Worm (Caenorhabditis elegans) whole organism, young adult: ENCODE measurements around the gene srg-13.
A peak's percentile ranks its signal among the peaks of the same experiment; 100 is the strongest.

ENCODE experiments used
- F49E8.2 ChIP-seq: sonication (generic microtip); optimal IDR thresholded peaks from 3 replicates; lab custom pipeline; 2017; ENCODE audit warnings: missing genetic modification characterization, mild to moderate bottlenecking, missing compliant biosample characterization, antibody characterized with exemption, moderate library complexity; ENCODE audit not compliant: insufficient read depth
- K11D2.4 ChIP-seq: fragments of 200-800 bp; sonication (Bioruptor generic); IDR thresholded peaks from 2 replicates; pipeline ENCODE4 v1.3.6; 2022; ENCODE audit warnings: missing genetic modification reagents, missing genetic modification characterization, missing compliant biosample characterization
- K12H6.12 ChIP-seq: fragments of 200-800 bp; sonication (Bioruptor generic); optimal IDR thresholded peaks from 2 replicates; lab custom pipeline; 2018; ENCODE audit warnings: mild to moderate bottlenecking, missing genetic modification characterization, missing compliant biosample characterization
- Y67H2A.10 ChIP-seq: fragments of 200-800 bp; sonication (Bioruptor generic); conservative IDR thresholded peaks from 2 replicates; pipeline ENCODE4 v1.3.6; 2022; ENCODE audit warnings: missing genetic modification reagents, missing genetic modification characterization, missing compliant biosample characterization
- Y79H2A.3 ChIP-seq: fragments of 200-800 bp; sonication (Bioruptor generic); conservative IDR thresholded peaks from 2 replicates; pipeline ENCODE4 v1.3.6; 2022; ENCODE audit warnings: missing genetic modification reagents, missing genetic modification characterization, missing compliant biosample characterization
- ZK185.1 ChIP-seq: sonication (generic microtip); optimal IDR thresholded peaks from 2 replicates; lab custom pipeline; 2016; ENCODE audit warnings: mild to moderate bottlenecking, missing genetic modification characterization, missing compliant biosample characterization; ENCODE audit not compliant: poor library complexity, severe bottlenecking
- ama-1 ChIP-seq, 3 experiments: fragments of 150-350 bp in 1 of 3; sonication (generic microtip) in 2 of 3; optimal IDR thresholded peaks; 2 replicates each; lab custom pipeline; 2014 to 2018; ENCODE audit warnings: missing biosample characterization in 2 of 3, missing genetic modification characterization in 2 of 3, missing genetic modification reagents in 2 of 3
- aptf-3 ChIP-seq: fragments of 200-800 bp; sonication (Bioruptor generic); IDR thresholded peaks from 2 replicates; pipeline ENCODE4 v1.3.6; 2022; ENCODE audit warnings: missing genetic modification characterization, missing compliant biosample characterization
- bed-1 ChIP-seq: fragments of 200-800 bp; sonication (Bioruptor generic); IDR thresholded peaks from 2 replicates; pipeline ENCODE4 v1.3.6; 2022; ENCODE audit warnings: missing genetic modification reagents, missing genetic modification characterization, missing compliant biosample characterization
- cebp-1 ChIP-seq, 2 experiments: fragments of 200-800 bp in 1 of 2; sonication (Bioruptor generic) in 1 of 2; sonication (generic microtip) in 1 of 2; IDR thresholded peaks in 1 of 2; optimal IDR thresholded peaks in 1 of 2; 2 replicates each; pipeline versions ENCODE4 v1.3.6 to Lab custom; 2017 to 2022; ENCODE audit warnings: missing compliant biosample characterization in 2 of 2, missing genetic modification characterization in 2 of 2, mild to moderate bottlenecking in 1 of 2, missing genetic modification reagents in 1 of 2, moderate library complexity in 1 of 2
- ceh-27 ChIP-seq: fragments of 200-800 bp; sonication (Bioruptor generic); optimal IDR thresholded peaks from 2 replicates; lab custom pipeline; 2018; ENCODE audit warnings: mild to moderate bottlenecking, missing genetic modification characterization, moderate library complexity, missing compliant biosample characterization
- ceh-79 ChIP-seq: sonication (generic microtip); optimal IDR thresholded peaks from 2 replicates; lab custom pipeline; 2017; ENCODE audit warnings: mild to moderate bottlenecking, missing genetic modification characterization, missing compliant biosample characterization
- ceh-91 ChIP-seq: fragments of 200-800 bp; sonication (Bioruptor generic); IDR thresholded peaks from 2 replicates; pipeline ENCODE4 v1.3.6; 2022; ENCODE audit warnings: missing genetic modification reagents, missing genetic modification characterization, missing compliant biosample characterization
- dpff-1 ChIP-seq: sonication (generic microtip); optimal IDR thresholded peaks from 2 replicates; lab custom pipeline; 2017; ENCODE audit warnings: mild to moderate bottlenecking, missing genetic modification characterization, missing compliant biosample characterization
- efl-1 ChIP-seq: fragments of 150-350 bp; optimal IDR thresholded peaks from 2 replicates; lab custom pipeline; 2014; ENCODE audit warnings: missing biosample characterization, missing genetic modification reagents, missing genetic modification characterization
- ekl-4 ChIP-seq: fragments of 200-800 bp; sonication (Bioruptor generic); IDR thresholded peaks from 2 replicates; pipeline ENCODE4 v1.3.6; 2022; ENCODE audit warnings: missing genetic modification reagents, missing genetic modification characterization, missing compliant biosample characterization
- him-1 ChIP-seq: sonication (generic microtip); optimal IDR thresholded peaks from 2 replicates; lab custom pipeline; 2016; ENCODE audit warnings: missing genotype, missing genetic modification reagents, missing genetic modification characterization, missing compliant biosample characterization
- hmg-1.2 ChIP-seq: fragments of 200-800 bp; sonication (Bioruptor generic); IDR thresholded peaks from 2 replicates; pipeline ENCODE4 v1.3.6; 2022; ENCODE audit warnings: missing genetic modification reagents, missing genetic modification characterization, missing compliant biosample characterization
- hmg-20 ChIP-seq: fragments of 200-800 bp; sonication (Bioruptor generic); IDR thresholded peaks from 2 replicates; pipeline ENCODE4 v1.3.6; 2022; ENCODE audit warnings: missing genetic modification reagents, missing genetic modification characterization, missing compliant biosample characterization
- lin-35 ChIP-seq, 3 experiments: fragments of 150-350 bp in 2 of 3; sonication (generic microtip) in 1 of 3; optimal IDR thresholded peaks; 2 replicates each; lab custom pipeline; 2014 to 2018; ENCODE audit warnings: missing biosample characterization in 3 of 3, missing genetic modification characterization in 3 of 3, missing genetic modification reagents in 3 of 3
- lin-40 ChIP-seq: sonication (generic microtip); optimal IDR thresholded peaks from 2 replicates; lab custom pipeline; 2016; ENCODE audit warnings: missing genetic modification characterization, mild to moderate bottlenecking, missing compliant biosample characterization, missing genotype, missing genetic modification reagents
- madf-3 ChIP-seq: fragments of 200-800 bp; sonication (Bioruptor generic); IDR thresholded peaks from 2 replicates; pipeline ENCODE4 v1.3.6; 2022; ENCODE audit warnings: missing genetic modification reagents, missing genetic modification characterization, missing compliant biosample characterization
- mcd-1 ChIP-seq: fragments of 200-800 bp; sonication (Bioruptor generic); IDR thresholded peaks from 2 replicates; pipeline ENCODE4 v1.3.6; 2022; ENCODE audit warnings: missing genetic modification reagents, missing genetic modification characterization, missing compliant biosample characterization
- nfyb-1 ChIP-seq: fragments of 200-800 bp; sonication (Bioruptor generic); IDR thresholded peaks from 2 replicates; pipeline ENCODE4 v1.3.6; 2022; ENCODE audit warnings: missing genetic modification reagents, missing genetic modification characterization, missing compliant biosample characterization
- nhr-90 ChIP-seq: sonication (generic microtip); optimal IDR thresholded peaks from 2 replicates; lab custom pipeline; 2016; ENCODE audit warnings: missing genotype, mild to moderate bottlenecking, missing genetic modification characterization, missing compliant biosample characterization
- snpc-1.3 ChIP-seq: sonication (generic microtip); optimal IDR thresholded peaks from 2 replicates; lab custom pipeline; 2017; ENCODE audit warnings: missing genetic modification characterization, mild to moderate bottlenecking, missing compliant biosample characterization, antibody characterized with exemption, moderate library complexity, missing genotype, missing genetic modification reagents; ENCODE audit not compliant: insufficient read depth
- snpc-3.4 ChIP-seq: sonication (generic microtip); optimal IDR thresholded peaks from 2 replicates; lab custom pipeline; 2017; ENCODE audit warnings: missing genetic modification characterization, mild to moderate bottlenecking, missing compliant biosample characterization, antibody characterized with exemption, moderate library complexity, missing genotype, missing genetic modification reagents
- snpc-4 ChIP-seq, 5 experiments: fragments of 150-350 bp in 1 of 5; sonication (generic microtip) in 4 of 5; optimal IDR thresholded peaks; 2 replicates each; lab custom pipeline; 2014 to 2018; ENCODE audit warnings: missing genetic modification characterization in 5 of 5, missing biosample characterization in 3 of 5, antibody characterized with exemption in 2 of 5, mild to moderate bottlenecking in 2 of 5, missing compliant biosample characterization in 2 of 5, missing genotype in 2 of 5, moderate library complexity in 2 of 5, missing genetic modification reagents in 1 of 5
- sptf-2 ChIP-seq: fragments of 200-800 bp; sonication (Bioruptor generic); optimal IDR thresholded peaks from 2 replicates; lab custom pipeline; 2018; ENCODE audit warnings: mild to moderate bottlenecking, missing genetic modification characterization, missing compliant biosample characterization
- unc-130 ChIP-seq: sonication (generic microtip); optimal IDR thresholded peaks from 2 replicates; lab custom pipeline; 2016; ENCODE audit warnings: missing genetic modification reagents, missing genetic modification characterization, missing compliant biosample characterization
- xnd-1 ChIP-seq: sonication (generic microtip); optimal IDR thresholded peaks from 2 replicates; lab custom pipeline; 2016; ENCODE audit warnings: missing genotype, missing genetic modification reagents, missing genetic modification characterization, missing compliant biosample characterization
- ztf-18 ChIP-seq: sonication (generic microtip); optimal IDR thresholded peaks from 2 replicates; lab custom pipeline; 2016; ENCODE audit warnings: missing genotype, mild to moderate bottlenecking, missing genetic modification characterization, missing compliant biosample characterization
- ztf-22 ChIP-seq: fragments of 200-800 bp; sonication (Bioruptor generic); optimal IDR thresholded peaks from 2 replicates; lab custom pipeline; 2018; ENCODE audit warnings: mild to moderate bottlenecking, missing genetic modification characterization, moderate library complexity, missing compliant biosample characterization
- ztf-26 ChIP-seq: sonication (generic microtip); optimal IDR thresholded peaks from 2 replicates; lab custom pipeline; 2017; ENCODE audit warnings: missing genetic modification characterization, missing compliant biosample characterization
- ztf-28 ChIP-seq: fragments of 200-800 bp; sonication (Bioruptor generic); IDR thresholded peaks from 2 replicates; pipeline ENCODE4 v1.3.6; 2022; ENCODE audit warnings: missing genetic modification reagents, missing genetic modification characterization, missing compliant biosample characterization
- ztf-6 ChIP-seq: fragments of 200-800 bp; sonication (Bioruptor generic); IDR thresholded peaks from 2 replicates; pipeline ENCODE4 v1.3.6; 2022; ENCODE audit warnings: missing genetic modification reagents, missing genetic modification characterization, missing compliant biosample characterization

The srg-13 gene

ce11 chrIII:4655402-4655801 lies 16.6 kb upstream of the srg-13 start, which contains the start of gene T23F11.2:
T23F11.2 (minus strand) TSS chrIII:4655502.
- no peak for TF ChIP-seq efl-1 (GFP tag; lab: Kevin White, UChicago)
- no peak for TF ChIP-seq ztf-28 (GFP tag; lab: Robert Waterston, UW)
- TF ChIP-seq ztf-6 (GFP tag; lab: Robert Waterston, UW) = no peak
- TF ChIP-seq ztf-22 (GFP tag; lab: Kevin White, UChicago) = no peak
- TF ChIP-seq snpc-1.3 (tag; lab: Kevin White, UChicago) = no peak
- no peak for TF ChIP-seq him-1 (tag; lab: Kevin White, UChicago)
- TF ChIP-seq F49E8.2 (tag; lab: Kevin White, UChicago) = no peak
- TF ChIP-seq, all 124 proteins: peak for 0

DNA sequence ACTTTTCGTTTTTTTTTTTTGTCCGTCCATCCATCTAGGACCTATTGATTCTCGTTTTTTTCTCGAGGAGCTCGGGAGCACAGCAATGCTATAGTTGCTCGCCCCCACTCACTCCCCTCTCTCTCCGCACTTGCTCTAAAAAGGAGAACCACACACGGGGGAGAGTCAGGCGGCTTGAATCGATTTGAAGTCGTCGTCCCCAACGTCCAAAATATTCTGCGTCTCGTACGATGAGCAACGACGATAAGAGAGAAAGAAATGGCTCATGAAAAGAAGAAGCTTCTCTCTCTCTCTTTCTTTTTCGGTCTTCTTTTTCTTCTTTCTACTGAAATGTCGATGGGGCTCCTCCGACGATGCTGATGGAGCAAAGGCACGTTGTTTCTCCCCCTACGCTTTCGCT lies 15.6 kb upstream of the srg-13 start:
- TF ChIP-seq mcd-1 (GFP tag; lab: Robert Waterston, UW) (peak; percentile 16; the same call in 1 of the 2 replicates), ceh-91 (GFP tag; lab: Robert Waterston, UW) (no peak), sptf-2 (GFP tag; lab: Kevin White, UChicago) (no peak), ZK185.1 (no peak), aptf-3 (GFP tag; lab: Robert Waterston, UW) (no peak), Y67H2A.10 (no peak), xnd-1 (tag; lab: Kevin White, UChicago) (no peak), cebp-1 (GFP tag; IDR thresholded peaks at IDR 0.05; lab: Robert Waterston, UW) (no peak), cebp-1 (tag; optimal IDR thresholded peaks at IDR 0.05; lab: Kevin White, UChicago) (peak; percentile 39), ceh-79 (tag; lab: Kevin White, UChicago) (no peak), bed-1 (no peak), madf-3 (GFP tag; lab: Robert Waterston, UW) (no peak), dpff-1 (tag; lab: Kevin White, UChicago) (no peak), unc-130 (no peak), snpc-1.3 (tag; lab: Kevin White, UChicago) (no peak), ztf-18 (tag; lab: Kevin White, UChicago) (no peak), snpc-4 (GFP tag; optimal IDR thresholded peaks at IDR 0.05; lab: Kevin White, UChicago) (no peak), snpc-4 (tag; optimal IDR thresholded peaks at IDR 0.05; lab: Kevin White, UChicago) (no peak), ztf-26 (tag; lab: Kevin White, UChicago) (no peak), ceh-27 (GFP tag; lab: Kevin White, UChicago) (peak; percentile 41), nhr-90 (tag; lab: Kevin White, UChicago) (no peak), nfyb-1 (GFP tag; lab: Robert Waterston, UW) (no peak), lin-35 (GFP tag; optimal IDR thresholded peaks at IDR 0.05; lab: Kevin White, UChicago) (peak in 1 of 3 experiments; percentile 51), ekl-4 (GFP tag; lab: Robert Waterston, UW) (0 out of 2 replicates have a peak, but pooled peaks have one; percentile 25), ztf-22 (GFP tag; lab: Kevin White, UChicago) (no peak), K12H6.12 (tag; lab: Kevin White, UChicago) (peak; percentile 57), hmg-20 (GFP tag; lab: Robert Waterston, UW) (no peak), snpc-3.4 (no peak), ama-1 (optimal IDR thresholded peaks at IDR 0.05; lab: Kevin White, UChicago) (no peak), ama-1 (GFP tag; optimal IDR thresholded peaks at IDR 0.05; lab: Kevin White, UChicago) (no peak), lin-40 (peak; percentile 13)

DNA sequence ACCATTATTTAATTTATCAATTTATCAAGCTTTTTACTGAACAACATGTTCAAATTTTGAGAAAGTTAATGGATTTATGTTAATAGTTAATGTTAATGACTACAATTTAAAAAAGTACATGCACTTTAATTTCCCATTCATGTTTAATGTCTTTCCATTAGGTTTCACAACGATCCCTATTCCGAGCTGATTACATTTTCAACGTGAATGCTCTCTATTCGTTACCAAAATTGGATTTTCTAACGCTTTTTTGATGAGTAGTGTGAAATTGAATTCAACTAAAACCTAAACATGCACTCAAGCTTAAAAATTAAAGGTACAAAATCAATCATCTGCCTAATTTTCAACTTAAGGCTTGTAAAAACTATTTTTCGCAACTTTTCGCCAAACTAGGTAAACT lies 14.7 kb upstream of the srg-13 start:
- no peak for TF ChIP-seq hmg-20 (GFP tag; lab: Robert Waterston, UW)
- no peak for TF ChIP-seq hmg-1.2 (GFP tag; lab: Robert Waterston, UW)
- TF ChIP-seq K11D2.4 (GFP tag; lab: Robert Waterston, UW) = no peak
- no peak for TF ChIP-seq Y79H2A.3 (GFP tag; lab: Robert Waterston, UW)
- TF ChIP-seq lin-40 = no peak
- no peak for TF ChIP-seq ztf-26 (tag; lab: Kevin White, UChicago)
